Fruit fly (Drosophila melanogaster) whole organism, pupa: ENCODE results near the gene CG12106.

Experiments
- CG10348 ChIP-seq: fragments of 200-800 bp; sonication (Bioruptor generic); IDR thresholded peaks from 2 replicates; pipeline ENCODE4 v1.3.6; 2022; ENCODE audit warnings: missing biosample characterization, missing genetic modification characterization
- CG12605 ChIP-seq: fragments of 200-800 bp; sonication (Bioruptor generic); IDR thresholded peaks from 2 replicates; pipeline ENCODE4 v1.3.6; 2022; ENCODE audit warnings: missing biosample characterization, missing genetic modification characterization
- CG15710 ChIP-seq: fragments of 200-800 bp; sonication (Bioruptor generic); optimal IDR thresholded peaks from 2 replicates; lab custom pipeline; 2018; ENCODE audit warnings: missing biosample characterization, mild to moderate bottlenecking, missing genetic modification characterization, moderate library complexity
- CG32121 ChIP-seq: fragments of 200-800 bp; sonication (Bioruptor generic); IDR thresholded peaks from 2 replicates; pipeline ENCODE4 v1.3.6; 2022; ENCODE audit warnings: missing biosample characterization, missing genetic modification characterization
- CG34367 ChIP-seq: fragments of 200-800 bp; sonication (Bioruptor generic); optimal IDR thresholded peaks from 2 replicates; lab custom pipeline; 2018; ENCODE audit warnings: missing biosample characterization, mild to moderate bottlenecking, missing genetic modification characterization
- CG8159 ChIP-seq: fragments of 200-800 bp; sonication (Bioruptor generic); optimal IDR thresholded peaks from 3 replicates; lab custom pipeline; 2018; ENCODE audit warnings: missing biosample characterization, mild to moderate bottlenecking, missing genetic modification characterization, moderate library complexity
- CG9948 ChIP-seq: fragments of 200-800 bp; sonication (Bioruptor generic); optimal IDR thresholded peaks from 2 replicates; lab custom pipeline; 2018; ENCODE audit warnings: missing biosample characterization, mild to moderate bottlenecking, missing genetic modification characterization, moderate library complexity
- EcR ChIP-seq: fragments of 200-800 bp; sonication (Bioruptor generic); optimal IDR thresholded peaks from 3 replicates; lab custom pipeline; 2019; ENCODE audit warnings: missing biosample characterization, missing genetic modification characterization, mild to moderate bottlenecking, moderate library complexity, missing genetic modification reagents
- Ets98B ChIP-seq: fragments of 200-800 bp; sonication (Bioruptor generic); IDR thresholded peaks from 2 replicates; pipeline ENCODE4 v1.3.6; 2022; ENCODE audit warnings: missing biosample characterization, missing genetic modification characterization
- Pif1A ChIP-seq: fragments of 200-800 bp; sonication (Bioruptor generic); optimal IDR thresholded peaks from 3 replicates; lab custom pipeline; 2016; ENCODE audit warnings: missing biosample characterization, missing genetic modification characterization
- Snoo ChIP-seq: fragments of 200-800 bp; sonication (Bioruptor generic); optimal IDR thresholded peaks from 3 replicates; lab custom pipeline; 2017; ENCODE audit warnings: missing biosample characterization, mild to moderate bottlenecking, missing genetic modification characterization, inconsistent platforms
- gl ChIP-seq: fragments of 200-800 bp; sonication (Bioruptor generic); optimal IDR thresholded peaks from 2 replicates; lab custom pipeline; 2018; ENCODE audit warnings: missing biosample characterization, mild to moderate bottlenecking, missing genetic modification characterization

DNA sequence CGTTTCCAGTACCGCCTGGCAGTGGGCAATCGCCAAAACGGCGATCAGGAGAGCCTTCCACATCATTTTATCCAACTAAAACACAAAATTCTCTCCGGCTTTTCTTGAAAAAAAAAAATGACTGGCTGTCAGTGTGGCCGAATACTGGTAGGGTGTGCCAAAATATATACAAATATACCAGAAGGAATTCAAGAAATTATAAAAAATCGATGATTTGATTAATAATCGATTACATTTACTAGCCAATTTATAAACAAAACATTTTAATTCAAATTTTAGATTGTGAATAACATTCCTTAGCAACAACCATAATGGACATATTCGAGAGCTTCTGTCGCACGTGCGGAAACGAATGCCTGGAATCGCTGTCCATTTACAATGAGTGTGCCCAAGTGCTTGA is 35.3 kb upstream of the CG12106 start, which contains the start of the genes Ost48 and Dlip1:
- TF ChIP-seq CG10348 (GFP tag; lab: Robert Waterston, UW) = no peak
- TF ChIP-seq CG32121 (GFP tag; lab: Robert Waterston, UW) = no peak
- no peak for TF ChIP-seq gl
- TF ChIP-seq CG15710 (tag; lab: Kevin White, UChicago) = no peak
- no peak for TF ChIP-seq CG12605 (GFP tag; lab: Robert Waterston, UW)
- TF ChIP-seq Snoo (tag; lab: Kevin White, UChicago) = no peak
- TF ChIP-seq CG8159 (tag; lab: Kevin White, UChicago) = no peak
- no peak for TF ChIP-seq Ets98B (GFP tag; lab: Robert Waterston, UW)
- TF ChIP-seq Pif1A (GFP tag; lab: Kevin White, UChicago) = no peak
- no peak for TF ChIP-seq CG9948 (tag; lab: Kevin White, UChicago)
- no peak for TF ChIP-seq CG34367 (tag; lab: Kevin White, UChicago)
- no peak for TF ChIP-seq EcR (GFP tag; lab: Kevin White, UChicago)
